Worm (Caenorhabditis elegans): ENCODE measurements around the gene C17F4.3.

Gene C17F4.3

DNA sequence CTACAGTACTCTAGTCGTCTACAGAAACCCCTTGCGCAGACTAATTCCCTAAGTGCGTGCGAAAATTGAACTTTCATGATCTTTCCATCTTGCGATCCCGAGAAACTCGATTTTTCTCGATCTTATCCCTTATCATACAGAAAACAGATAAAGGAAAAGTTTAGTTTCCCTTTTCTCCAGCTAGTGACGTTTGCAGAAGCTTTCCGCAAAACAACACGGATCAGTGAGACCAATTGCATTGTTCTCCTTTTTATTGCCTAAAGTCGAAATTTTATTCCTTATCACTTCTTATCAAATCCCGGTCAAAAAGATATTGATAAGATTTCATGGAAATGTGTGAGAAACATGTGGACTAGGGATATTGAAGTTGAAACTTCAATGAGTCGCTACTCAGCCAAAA is 1.5 kb downstream of the C17F4.3 start:
- TF ChIP-seq lin-11 (tag; optimal IDR thresholded peaks at IDR 0.05) (no peak), zip-5 (tag; optimal IDR thresholded peaks at IDR 0.05) (no peak), nhr-232 (tag; optimal IDR thresholded peaks at IDR 0.05) (no peak), ceh-48 (tag; optimal IDR thresholded peaks at IDR 0.05) (no peak), lim-6 (tag; optimal IDR thresholded peaks at IDR 0.05) (no peak), hlh-13 (GFP tag; optimal IDR thresholded peaks at IDR 0.05) (no peak)

ce11 chrII:3244070-3244469 is 3.8 kb downstream of the C17F4.3 start, which contains the start of gene C17F4.12:
Gene C17F4.12, minus strand, starts transcription at chrII:3244170.
- TF ChIP-seq sdc-2 (tag; optimal IDR thresholded peaks at IDR 0.05), result no peak
- no peak for TF ChIP-seq hlh-13 (GFP tag; optimal IDR thresholded peaks at IDR 0.05)
- no peak for TF ChIP-seq pqm-1 (tag; optimal IDR thresholded peaks at IDR 0.05)
- TF ChIP-seq nfya-1 (tag; optimal IDR thresholded peaks at IDR 0.05), result no peak
- TF ChIP-seq dve-1 (tag; optimal IDR thresholded peaks at IDR 0.05), result no peak
- TF ChIP-seq ref-2 (tag; optimal IDR thresholded peaks at IDR 0.05), result no peak
- TF ChIP-seq K09A11.1 (tag; optimal IDR thresholded peaks at IDR 0.05; ENCODE audit: insufficient read depth), result no peak
- TF ChIP-seq pha-4 (tag; optimal IDR thresholded peaks at IDR 0.05), result no peak
- no peak for TF ChIP-seq pros-1 (tag; optimal IDR thresholded peaks at IDR 0.05)
- no peak for TF ChIP-seq elt-4 (tag; optimal IDR thresholded peaks at IDR 0.05)
- no peak for TF ChIP-seq ceh-14 (tag; optimal IDR thresholded peaks at IDR 0.05)
- TF ChIP-seq unc-3 (GFP tag; conservative IDR thresholded peaks at IDR 0.05), result no peak
- no peak for TF ChIP-seq unc-3 (tag; optimal IDR thresholded peaks at IDR 0.05)
- TF ChIP-seq C38D4.7 (GFP tag; optimal IDR thresholded peaks at IDR 0.05), result no peak

- no peak for TF ChIP-seq C08G9.2 (tag; optimal IDR thresholded peaks at IDR 0.05)
- TF ChIP-seq K02D7.2 (tag; optimal IDR thresholded peaks at IDR 0.05), result no peak
- no peak for TF ChIP-seq sox-4 (tag; optimal IDR thresholded peaks at IDR 0.05)
- no peak for TF ChIP-seq ceh-14 (tag; optimal IDR thresholded peaks at IDR 0.05)
- no peak for TF ChIP-seq T23F11.4 (GFP tag; optimal IDR thresholded peaks at IDR 0.05)
- TF ChIP-seq madf-2 (tag; optimal IDR thresholded peaks at IDR 0.05), result no peak
- no peak for TF ChIP-seq ceh-9 (tag; optimal IDR thresholded peaks at IDR 0.05)
- no peak for TF ChIP-seq pha-2 (tag; optimal IDR thresholded peaks at IDR 0.05)
- TF ChIP-seq unc-86 (tag; optimal IDR thresholded peaks at IDR 0.05), result no peak
- TF ChIP-seq F13H6.1 (tag; optimal IDR thresholded peaks at IDR 0.05), result no peak
- no peak for TF ChIP-seq ceh-22 (tag; optimal IDR thresholded peaks at IDR 0.05)
- TF ChIP-seq sox-2 (GFP tag; IDR thresholded peaks at IDR 0.05), result no peak
- no peak for TF ChIP-seq pros-1 (tag; optimal IDR thresholded peaks at IDR 0.05)
- no peak for TF ChIP-seq hlh-6 (tag; optimal IDR thresholded peaks at IDR 0.05)
- no peak for TF ChIP-seq mec-3 (tag; optimal IDR thresholded peaks at IDR 0.05; ENCODE audit: borderline replicate concordance)
- no peak for TF ChIP-seq gmeb-2 (tag; optimal IDR thresholded peaks at IDR 0.05)
- TF ChIP-seq lin-11 (tag; optimal IDR thresholded peaks at IDR 0.05), result no peak
Observed at ce11 chrII:3244758-3245157, 4.5 kb downstream of the C17F4.3 start.

ce11 chrII:3245836-3246235 is 5.5 kb downstream of the C17F4.3 start, which contains the start of gene C17F4.7:
Gene C17F4.7, minus strand, starts transcription at chrII:3246015.
- TF ChIP-seq hlh-30 (tag; optimal IDR thresholded peaks at IDR 0.05; ENCODE audit: insufficient read depth) (no peak), lin-11 (tag; optimal IDR thresholded peaks at IDR 0.05) (no peak), sox-4 (tag; optimal IDR thresholded peaks at IDR 0.05) (no peak), K09A11.1 (tag; optimal IDR thresholded peaks at IDR 0.05; ENCODE audit: insufficient read depth) (no peak), sdc-2 (tag; optimal IDR thresholded peaks at IDR 0.05) (no peak), elt-2 (tag; optimal IDR thresholded peaks at IDR 0.05) (no peak), ets-4 (tag; optimal IDR thresholded peaks at IDR 0.05) (no peak), tbx-2 (tag; optimal IDR thresholded peaks at IDR 0.05) (no peak), unc-42 (tag; optimal IDR thresholded peaks at IDR 0.05) (no peak), ceh-18 (tag; optimal IDR thresholded peaks at IDR 0.05) (no peak), che-1 (tag; optimal IDR thresholded peaks at IDR 0.05) (no peak), zip-5 (tag; optimal IDR thresholded peaks at IDR 0.05) (no peak), C08G9.2 (tag; optimal IDR thresholded peaks at IDR 0.05) (no peak), tbx-7 (tag; optimal IDR thresholded peaks at IDR 0.05) (no peak)
